Worm (Caenorhabditis elegans) whole organism, L3 larva: ENCODE results near the gene T28D6.5.
A peak's percentile ranks its signal among the peaks of the same experiment; 100 is the strongest.

Experiments used
- ZK546.5 ChIP-seq: sonication (generic microtip); optimal IDR thresholded peaks from 2 replicates; lab custom pipeline; 2017; ENCODE audit warnings: missing biosample characterization, missing genetic modification characterization
- aly-2 ChIP-seq: fragments of 150-350 bp; optimal IDR thresholded peaks from 2 replicates; lab custom pipeline; 2014; ENCODE audit warnings: missing biosample characterization, missing genetic modification characterization
- ama-1 ChIP-seq: fragments of 150-350 bp; optimal IDR thresholded peaks from 2 replicates; lab custom pipeline; 2018
- ceh-28 ChIP-seq: fragments of 150-350 bp; optimal IDR thresholded peaks from 2 replicates; lab custom pipeline; 2014; ENCODE audit warnings: missing biosample characterization, missing genetic modification reagents, missing genetic modification characterization
- daf-12 ChIP-seq: fragments of 150-350 bp; optimal IDR thresholded peaks from 2 replicates; lab custom pipeline; 2014; ENCODE audit warnings: missing biosample characterization, missing genetic modification reagents, missing genetic modification characterization
- egl-27 ChIP-seq: sonication (generic microtip); optimal IDR thresholded peaks from 4 replicates; lab custom pipeline; 2017; ENCODE audit warnings: missing biosample characterization, missing genetic modification reagents, missing genetic modification characterization
- elt-1 ChIP-seq: fragments of 150-350 bp; optimal IDR thresholded peaks from 2 replicates; lab custom pipeline; 2014; ENCODE audit warnings: missing biosample characterization, missing genetic modification characterization
- elt-2 ChIP-seq: sonication (generic microtip); optimal IDR thresholded peaks from 2 replicates; lab custom pipeline; 2016; ENCODE audit warnings: missing genetic modification reagents, mild to moderate bottlenecking, missing genetic modification characterization, missing compliant biosample characterization
- elt-3 ChIP-seq, 3 experiments: fragments of 150-350 bp in 1 of 3; sonication (generic microtip) in 2 of 3; optimal IDR thresholded peaks; 2 replicates in 2 of 3; 4 replicates in 1 of 3; lab custom pipeline; 2014 to 2017; ENCODE audit warnings: missing biosample characterization in 3 of 3, missing genetic modification characterization in 3 of 3
- eor-1 ChIP-seq, 2 experiments: fragments of 150-350 bp; optimal IDR thresholded peaks; 2 replicates each; lab custom pipeline; 2014 to 2018; ENCODE audit warnings: missing biosample characterization in 2 of 2, missing genetic modification characterization in 2 of 2
- fkh-10 ChIP-seq: sonication (generic microtip); optimal IDR thresholded peaks from 2 replicates; lab custom pipeline; 2017; ENCODE audit warnings: missing biosample characterization, missing genetic modification reagents, missing genetic modification characterization
- fkh-2 ChIP-seq: fragments of 150-350 bp; optimal IDR thresholded peaks from 2 replicates; lab custom pipeline; 2014; ENCODE audit warnings: missing biosample characterization, missing genetic modification reagents, missing genetic modification characterization
- fos-1 ChIP-seq: fragments of 150-350 bp; optimal IDR thresholded peaks from 2 replicates; lab custom pipeline; 2014; ENCODE audit warnings: missing biosample characterization, missing genetic modification characterization
- hmg-11 ChIP-seq: sonication (generic microtip); optimal IDR thresholded peaks from 2 replicates; lab custom pipeline; 2016; ENCODE audit warnings: missing genetic modification characterization, missing compliant biosample characterization
- jun-1 ChIP-seq: fragments of 150-350 bp; optimal IDR thresholded peaks from 2 replicates; lab custom pipeline; 2014; ENCODE audit warnings: missing biosample characterization, missing genetic modification reagents, missing genetic modification characterization
- lin-15B ChIP-seq: fragments of 150-350 bp; optimal IDR thresholded peaks from 2 replicates; lab custom pipeline; 2014; ENCODE audit warnings: missing biosample characterization, missing genetic modification characterization
- lin-39 ChIP-seq: fragments of 150-350 bp; optimal IDR thresholded peaks from 2 replicates; lab custom pipeline; 2018; ENCODE audit warnings: missing biosample characterization, missing genetic modification reagents, missing genetic modification characterization
- lsy-12 ChIP-seq: sonication (generic microtip); optimal IDR thresholded peaks from 2 replicates; lab custom pipeline; 2016; ENCODE audit warnings: mild to moderate bottlenecking, missing genetic modification characterization, missing compliant biosample characterization
- mdl-1 ChIP-seq: fragments of 150-350 bp; optimal IDR thresholded peaks from 2 replicates; lab custom pipeline; 2014; ENCODE audit warnings: missing biosample characterization, missing genetic modification characterization
- mml-1 ChIP-seq: fragments of 150-350 bp; sonication (generic microtip); optimal IDR thresholded peaks from 3 replicates; lab custom pipeline; 2014; ENCODE audit warnings: missing biosample characterization, missing genetic modification characterization
- nfya-1 ChIP-seq: sonication (generic microtip); optimal IDR thresholded peaks from 2 replicates; lab custom pipeline; 2017; ENCODE audit warnings: missing genetic modification characterization, mild to moderate bottlenecking, missing compliant biosample characterization, antibody characterized with exemption, moderate library complexity; ENCODE audit not compliant: insufficient read depth
- nhr-11 ChIP-seq: fragments of 150-350 bp; optimal IDR thresholded peaks from 2 replicates; lab custom pipeline; 2014; ENCODE audit warnings: missing biosample characterization, missing genetic modification characterization
- nhr-12 ChIP-seq: fragments of 150-350 bp; optimal IDR thresholded peaks from 2 replicates; lab custom pipeline; 2014; ENCODE audit warnings: missing biosample characterization, missing genetic modification characterization
- nhr-23 ChIP-seq: fragments of 150-350 bp; optimal IDR thresholded peaks from 2 replicates; lab custom pipeline; 2014; ENCODE audit warnings: missing biosample characterization, missing genetic modification reagents, missing genetic modification characterization
- nhr-237 ChIP-seq: fragments of 150-350 bp; optimal IDR thresholded peaks from 2 replicates; lab custom pipeline; 2014; ENCODE audit warnings: missing biosample characterization, missing genetic modification characterization
- nhr-25 ChIP-seq: sonication (generic microtip); optimal IDR thresholded peaks from 2 replicates; lab custom pipeline; 2017; ENCODE audit warnings: missing biosample characterization, missing genetic modification characterization
- nhr-67 ChIP-seq: fragments of 150-350 bp; optimal IDR thresholded peaks from 2 replicates; lab custom pipeline; 2014; ENCODE audit warnings: missing biosample characterization, missing genetic modification characterization
- pha-4 ChIP-seq: fragments of 150-350 bp; optimal IDR thresholded peaks from 2 replicates; lab custom pipeline; 2014; ENCODE audit warnings: missing biosample characterization, missing genetic modification reagents, missing genetic modification characterization
- pqm-1 ChIP-seq: fragments of 150-350 bp; optimal IDR thresholded peaks from 2 replicates; lab custom pipeline; 2017; ENCODE audit warnings: missing biosample characterization, missing genetic modification characterization, inconsistent platforms
- sea-2 ChIP-seq: fragments of 150-350 bp; sonication (generic microtip); optimal IDR thresholded peaks from 4 replicates; lab custom pipeline; 2014; ENCODE audit warnings: missing biosample characterization, missing genetic modification reagents, missing genetic modification characterization
- skn-1 ChIP-seq: fragments of 150-350 bp; optimal IDR thresholded peaks from 2 replicates; lab custom pipeline; 2014; ENCODE audit warnings: missing biosample characterization, missing genetic modification characterization
- snpc-4 ChIP-seq: fragments of 150-350 bp; optimal IDR thresholded peaks from 2 replicates; lab custom pipeline; 2014; ENCODE audit warnings: missing biosample characterization, missing genetic modification characterization
- tbx-2 ChIP-seq: sonication (generic microtip); optimal IDR thresholded peaks from 2 replicates; lab custom pipeline; 2016; ENCODE audit warnings: mild to moderate bottlenecking, missing genetic modification characterization, missing compliant biosample characterization
- unc-39 ChIP-seq: sonication (generic microtip); optimal IDR thresholded peaks from 4 replicates; lab custom pipeline; 2017; ENCODE audit warnings: missing biosample characterization, missing genetic modification characterization
- ztf-11 ChIP-seq: fragments of 150-350 bp; optimal IDR thresholded peaks from 2 replicates; lab custom pipeline; 2014; ENCODE audit warnings: missing biosample characterization, missing genetic modification characterization
- ztf-4 ChIP-seq: fragments of 150-350 bp; optimal IDR thresholded peaks from 2 replicates; lab custom pipeline; 2014; ENCODE audit warnings: missing biosample characterization, missing genetic modification characterization

The T28D6.5 gene

DNA sequence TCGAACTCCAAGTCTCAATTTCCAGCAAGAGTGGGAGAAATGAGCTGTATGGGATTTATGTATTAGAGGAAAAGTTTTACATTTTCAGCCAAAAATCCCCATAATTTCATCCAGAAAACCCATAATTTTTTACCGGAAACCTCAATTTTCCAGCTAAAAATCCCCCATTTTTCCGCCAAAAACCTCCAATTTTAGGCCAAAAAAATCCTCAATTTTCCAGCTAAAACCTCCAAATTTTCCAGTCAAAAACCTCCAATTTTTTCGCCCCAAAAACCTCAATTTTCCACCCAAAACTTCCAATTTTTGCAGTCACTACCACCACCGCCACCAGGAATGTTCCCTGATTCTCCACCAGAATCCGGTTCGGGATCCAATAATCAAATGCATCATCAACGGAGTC is 8.0 kb downstream of the T28D6.5 start:
- TF ChIP-seq nhr-237 (tag; lab: Kevin White, UChicago) (no peak), ama-1 (no peak), eor-1 (tag; optimal IDR thresholded peaks at IDR 0.05; lab: Kevin White, UChicago) (no peak), jun-1 (no peak), fos-1 (tag; lab: Kevin White, UChicago) (no peak), skn-1 (tag; lab: Kevin White, UChicago) (no peak), mml-1 (no peak), ZK546.5 (no peak), nhr-67 (tag; lab: Kevin White, UChicago) (no peak), snpc-4 (tag; lab: Kevin White, UChicago) (no peak), lsy-12 (no peak), daf-12 (no peak), elt-2 (no peak)
- TF ChIP-seq, all 47 proteins: peak for 0

DNA sequence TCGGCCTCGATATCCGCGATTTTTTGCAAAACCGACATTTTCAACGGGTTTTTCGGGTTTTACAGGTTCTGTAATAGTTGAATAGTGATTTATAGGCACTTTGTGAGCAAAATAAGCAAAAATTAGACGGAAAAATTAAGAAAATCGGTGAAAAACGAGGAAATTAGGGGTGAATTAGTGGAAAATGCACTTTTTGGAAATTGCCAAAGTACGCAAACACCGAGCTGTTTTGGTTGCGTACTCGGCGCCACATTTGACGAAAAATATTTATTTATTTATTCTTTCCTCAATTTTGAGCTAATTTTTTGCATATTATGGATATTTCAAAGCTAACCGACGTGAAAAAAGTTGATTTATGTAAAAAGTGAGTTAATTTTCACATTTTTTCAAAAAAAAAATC is 9.6 kb downstream of the T28D6.5 start, which contains the start of the genes T28D6.6 and pen-2:
Gene T28D6.6, minus strand, starts transcription at position 68 of the 400 bp plus-strand sequence.
Gene pen-2, plus strand, starts transcription at position 282 of the 400 bp plus-strand sequence.
- TF ChIP-seq ceh-28 (tag; lab: Kevin White, UChicago) (no peak), lin-15B (no peak), fkh-2 (tag; lab: Kevin White, UChicago) (no peak), nfya-1 (tag; lab: Kevin White, UChicago) (peak; percentile 35), ztf-11 (tag; lab: Kevin White, UChicago) (no peak), hmg-11 (tag; lab: Kevin White, UChicago) (peak; percentile 35), nhr-12 (tag; lab: Kevin White, UChicago) (no peak), ZK546.5 (no peak), pha-4 (peak; percentile 35), lin-39 (tag; lab: Kevin White, UChicago) (peak; percentile 10)

DNA sequence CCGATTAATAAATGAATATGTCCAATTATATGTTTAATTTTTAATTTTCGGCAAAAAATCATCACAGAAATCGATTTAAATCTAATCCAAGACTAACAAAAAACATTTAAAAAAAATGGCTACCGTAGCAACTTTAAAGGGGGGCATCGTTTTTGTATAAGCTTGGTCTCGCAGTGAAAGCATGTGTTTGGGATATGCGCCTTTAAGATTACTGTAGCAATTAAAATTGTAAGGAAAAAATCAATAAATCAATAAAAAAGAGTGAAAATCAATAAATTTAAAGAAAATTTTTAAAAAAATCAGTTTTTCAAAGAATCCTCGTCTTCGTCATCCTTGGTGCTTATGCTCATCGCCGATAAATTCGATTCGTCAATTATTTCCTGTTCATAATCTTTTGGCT is 10.6 kb downstream of the T28D6.5 start:
- TF ChIP-seq fkh-10 (GFP tag; lab: Kevin White, UChicago) (no peak), ceh-28 (tag; lab: Kevin White, UChicago) (peak; percentile 90), tbx-2 (no peak), eor-1 (tag; optimal IDR thresholded peaks at IDR 0.05; lab: Kevin White, UChicago) (no peak)

DNA sequence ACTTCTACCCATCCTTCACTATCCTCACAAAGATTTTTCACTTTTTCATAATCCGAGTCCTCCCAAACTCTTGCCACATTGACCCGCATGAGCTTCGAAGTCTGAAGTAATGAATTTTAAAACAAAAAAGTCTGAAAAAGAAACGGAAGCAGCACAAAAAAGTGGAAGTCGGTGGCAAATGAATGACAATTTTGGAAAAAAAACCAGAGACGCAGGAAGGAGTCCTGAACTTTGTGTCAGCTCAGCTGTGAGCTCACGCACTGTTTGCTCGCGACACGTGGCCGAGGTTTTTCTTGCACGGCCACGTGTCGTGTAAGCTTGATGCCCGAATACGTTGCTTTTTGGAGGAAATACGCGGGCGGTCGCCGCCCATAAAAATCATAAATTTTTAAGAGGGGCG is 12.9 kb downstream of the T28D6.5 start, which contains the start of gene T28D6.7:
Gene T28D6.7, minus strand, starts transcription at position 101 of the 400 bp plus-strand sequence.
- TF ChIP-seq elt-1 (tag; lab: Kevin White, UChicago) = no peak
- TF ChIP-seq egl-27 (tag; lab: Kevin White, UChicago) = no peak
- TF ChIP-seq aly-2 = no peak
- no peak for TF ChIP-seq mdl-1 (tag; lab: Kevin White, UChicago)
- no peak for TF ChIP-seq nhr-25 (tag; lab: Kevin White, UChicago)
- no peak for TF ChIP-seq mml-1
- no peak for TF ChIP-seq ztf-4 (tag; lab: Kevin White, UChicago)
- TF ChIP-seq elt-2 = no peak
- no peak for TF ChIP-seq elt-3 (tag; optimal IDR thresholded peaks at IDR 0.05; lab: Kevin White, UChicago)

DNA sequence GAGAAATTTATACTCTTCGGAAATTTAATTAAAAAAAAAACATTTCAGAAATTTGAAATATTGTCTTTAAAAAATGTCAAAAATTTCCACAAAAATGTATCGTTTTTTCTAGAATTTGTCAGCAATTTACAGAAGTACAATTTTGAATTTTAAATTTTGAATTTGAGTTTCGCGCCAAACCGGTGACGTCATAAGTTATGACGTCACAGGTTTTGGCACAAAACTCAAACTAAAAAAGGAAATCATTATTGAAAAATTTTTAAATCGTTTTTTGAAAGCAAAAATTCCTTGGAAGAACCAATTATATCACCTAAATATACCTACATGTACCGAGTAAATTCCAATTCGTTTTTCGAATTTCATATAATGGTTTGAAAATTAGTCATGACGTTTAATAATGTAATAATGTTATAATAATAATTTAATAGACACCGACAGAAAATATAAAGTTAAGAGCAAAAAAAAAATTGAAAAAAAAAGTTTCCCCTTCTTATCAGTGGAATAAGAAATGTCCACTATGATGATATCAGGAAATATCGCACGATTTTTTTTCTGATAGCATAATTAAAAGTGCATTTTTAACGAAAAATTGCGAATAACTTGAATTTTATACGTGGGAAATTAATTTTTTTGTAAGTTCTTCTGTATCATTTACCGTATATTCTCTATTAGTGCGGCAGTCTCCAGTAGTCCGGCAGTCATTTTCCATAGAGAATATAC is 16.8 kb downstream of the T28D6.5 start:
- no peak for TF ChIP-seq sea-2 (GFP tag; lab: Kevin White, UChicago)
- TF ChIP-seq skn-1 (tag; lab: Kevin White, UChicago) = no peak
- TF ChIP-seq ceh-28 (tag; lab: Kevin White, UChicago) = no peak
- no peak for TF ChIP-seq jun-1
- TF ChIP-seq nhr-25 (tag; lab: Kevin White, UChicago) = no peak
- no peak for TF ChIP-seq eor-1 (tag; optimal IDR thresholded peaks at IDR 0.05; lab: Kevin White, UChicago)
- TF ChIP-seq nfya-1 (tag; lab: Kevin White, UChicago) = no peak
- TF ChIP-seq unc-39 (tag; lab: Kevin White, UChicago) = no peak
- TF ChIP-seq hmg-11 (tag; lab: Kevin White, UChicago) = no peak
- TF ChIP-seq elt-3 (tag; optimal IDR thresholded peaks at IDR 0.05; lab: Kevin White, UChicago) = no peak
- TF ChIP-seq nhr-11 (tag; lab: Kevin White, UChicago) = no peak
- peak; percentile 14 for TF ChIP-seq pqm-1 (tag; lab: Kevin White, UChicago)
- TF ChIP-seq elt-2 = peak; percentile 59
- TF ChIP-seq ztf-4 (tag; lab: Kevin White, UChicago) = no peak
- no peak for TF ChIP-seq ZK546.5
- no peak for TF ChIP-seq nhr-23 (tag; lab: Kevin White, UChicago)
- TF ChIP-seq, all 47 proteins: peak for 2
